Fruit fly (Drosophila melanogaster) Kc167 (cell line): ENCODE data around the gene CG18744.

Source experiments
- Sin3A ChIP-seq: fragments of >200 bp; optimal IDR thresholded peaks from 2 replicates; lab custom pipeline; 2018; ENCODE audit warnings: missing external identifiers
- h ChIP-seq: fragments of >200 bp; optimal IDR thresholded peaks from 3 replicates; lab custom pipeline; 2018; ENCODE audit warnings: missing external identifiers
- insv ChIP-seq: fragments of >200 bp; optimal IDR thresholded peaks from 3 replicates; lab custom pipeline; 2018; ENCODE audit warnings: missing external identifiers
- psq ChIP-seq: fragments of >200 bp; optimal IDR thresholded peaks from 2 replicates; lab custom pipeline; 2017; ENCODE audit warnings: missing external identifiers

DNA sequence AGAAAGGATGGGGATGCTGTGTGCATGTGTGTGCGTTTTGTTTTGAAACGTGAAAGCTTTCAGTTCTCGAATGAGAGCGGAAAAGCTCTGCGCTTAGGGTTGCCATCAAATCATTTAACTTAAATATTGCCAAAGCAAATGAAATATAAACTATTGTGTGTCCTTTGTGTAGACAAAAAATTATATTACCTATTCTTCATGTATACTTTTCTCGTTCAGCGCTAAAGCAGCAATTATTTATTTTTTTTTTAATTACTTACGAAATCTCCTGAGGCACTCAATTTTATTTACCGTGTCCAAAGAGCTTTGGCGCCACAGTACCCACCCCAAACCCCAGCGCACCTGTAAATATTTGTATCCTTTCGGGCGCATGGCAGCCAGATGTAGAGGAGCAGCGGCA lies 23.0 kb upstream of the CG18744 start:
- no peak for TF ChIP-seq Sin3A
- no peak for TF ChIP-seq psq (lab: Kevin White, UChicago)
- no peak for TF ChIP-seq insv (lab: Kevin White, UChicago)
- no peak for TF ChIP-seq h (lab: Kevin White, UChicago)
